Fruit fly (Drosophila melanogaster) S2 (cell line): ENCODE data around the gene NPF.

ENCODE experiments used
- CG8478 ChIP-seq: fragments of >200 bp; optimal IDR thresholded peaks from 2 replicates; lab custom pipeline; 2018
- CTCF ChIP-seq, 2 experiments: fragments of >200 bp; optimal IDR thresholded peaks; 2 replicates each; lab custom pipeline; 2018

DNA sequence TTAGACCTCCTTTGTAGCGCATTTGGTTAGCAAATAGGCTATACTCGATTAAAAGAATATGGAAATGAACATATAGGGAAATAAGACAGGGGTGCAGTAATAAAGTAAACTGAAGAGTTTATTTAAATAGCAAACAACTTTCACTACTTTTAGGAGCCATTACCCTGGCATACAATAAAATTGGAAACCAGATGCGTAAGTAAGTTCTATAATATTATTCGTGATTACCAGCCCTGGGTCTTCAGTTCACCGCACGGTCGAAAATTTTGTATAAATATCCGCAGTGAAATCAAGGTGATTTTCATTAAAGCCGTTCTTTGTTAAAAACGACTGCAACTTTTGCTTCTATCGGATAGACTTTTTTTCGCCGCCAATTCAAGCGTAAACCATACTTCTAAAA is 6.0 kb downstream of the NPF start, which contains the start of gene CG17562:
- no peak for TF ChIP-seq CTCF (optimal IDR thresholded peaks at IDR 0.05; lab: Kevin White, UChicago)
- TF ChIP-seq CG8478 = no peak
